Worm (Caenorhabditis elegans): ENCODE data around the gene cyp-13A6.

DNA sequence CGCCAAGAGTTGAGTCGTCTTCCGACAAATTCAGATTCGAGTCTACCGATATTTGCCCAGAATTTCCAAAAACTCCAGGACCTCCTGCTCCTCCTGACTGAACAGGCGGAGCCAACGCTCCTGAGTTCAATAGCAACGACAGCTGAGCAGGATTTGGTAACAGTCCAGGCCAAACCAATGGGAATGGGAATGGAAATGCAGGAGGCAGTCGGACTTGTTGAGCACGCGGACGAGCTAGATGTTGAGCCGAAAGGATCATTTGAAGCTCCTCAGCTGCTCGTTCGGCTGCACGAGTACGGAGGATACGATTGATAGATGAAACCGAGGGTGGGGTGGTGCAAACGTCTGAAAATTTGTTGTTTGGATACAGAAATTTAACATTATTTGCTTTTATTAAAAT is 24.3 kb upstream of the cyp-13A6 start:
- TF ChIP-seq zip-8 (tag; optimal IDR thresholded peaks at IDR 0.05) (no peak), unc-62 (GFP tag; optimal IDR thresholded peaks at IDR 0.05) (no peak), tbx-8 (GFP tag; optimal IDR thresholded peaks at IDR 0.05) (no peak), sptf-1 (tag; optimal IDR thresholded peaks at IDR 0.05) (no peak), pha-4 (tag; optimal IDR thresholded peaks at IDR 0.05) (no peak), elt-1 (tag; optimal IDR thresholded peaks at IDR 0.05; ENCODE audit: borderline replicate concordance, insufficient read depth) (no peak)
